Fruit fly (Drosophila melanogaster) whole organism, pupa: ENCODE data around the gene CG11360.

ENCODE experiments used
- CG10348 ChIP-seq: fragments of 200-800 bp; sonication (Bioruptor generic); IDR thresholded peaks from 2 replicates; pipeline ENCODE4 v1.3.6; 2022; ENCODE audit warnings: missing biosample characterization, missing genetic modification characterization
- CG12605 ChIP-seq: fragments of 200-800 bp; sonication (Bioruptor generic); IDR thresholded peaks from 2 replicates; pipeline ENCODE4 v1.3.6; 2022; ENCODE audit warnings: missing biosample characterization, missing genetic modification characterization
- CG13204 ChIP-seq: fragments of 200-800 bp; sonication (Bioruptor generic); optimal IDR thresholded peaks from 2 replicates; lab custom pipeline; 2018; ENCODE audit warnings: missing biosample characterization, mild to moderate bottlenecking, missing genetic modification characterization, moderate library complexity
- CG14655 ChIP-seq: fragments of 200-800 bp; sonication (Bioruptor generic); optimal IDR thresholded peaks from 3 replicates; lab custom pipeline; 2017; ENCODE audit warnings: mild to moderate bottlenecking, missing biosample characterization, missing genetic modification reagents, missing genetic modification characterization
- CG15710 ChIP-seq: fragments of 200-800 bp; sonication (Bioruptor generic); optimal IDR thresholded peaks from 2 replicates; lab custom pipeline; 2018; ENCODE audit warnings: missing biosample characterization, mild to moderate bottlenecking, missing genetic modification characterization, moderate library complexity
- CG17806 ChIP-seq: fragments of 200-800 bp; sonication (Bioruptor generic); optimal IDR thresholded peaks from 2 replicates; lab custom pipeline; 2018; ENCODE audit warnings: missing biosample characterization, mild to moderate bottlenecking, missing genetic modification characterization, moderate library complexity
- CG32121 ChIP-seq: fragments of 200-800 bp; sonication (Bioruptor generic); IDR thresholded peaks from 2 replicates; pipeline ENCODE4 v1.3.6; 2022; ENCODE audit warnings: missing biosample characterization, missing genetic modification characterization
- CG34367 ChIP-seq: fragments of 200-800 bp; sonication (Bioruptor generic); optimal IDR thresholded peaks from 2 replicates; lab custom pipeline; 2018; ENCODE audit warnings: missing biosample characterization, mild to moderate bottlenecking, missing genetic modification characterization
- CG4496 ChIP-seq: fragments of 200-800 bp; sonication (Bioruptor generic); IDR thresholded peaks from 3 replicates; pipeline ENCODE4 v1.3.6; 2022; ENCODE audit warnings: missing biosample characterization, missing genetic modification characterization
- CG8159 ChIP-seq: fragments of 200-800 bp; sonication (Bioruptor generic); optimal IDR thresholded peaks from 3 replicates; lab custom pipeline; 2018; ENCODE audit warnings: missing biosample characterization, mild to moderate bottlenecking, missing genetic modification characterization, moderate library complexity
- CG8301 ChIP-seq: fragments of 200-800 bp; sonication (Bioruptor generic); optimal IDR thresholded peaks from 2 replicates; lab custom pipeline; 2018; ENCODE audit warnings: missing biosample characterization, mild to moderate bottlenecking, missing genetic modification characterization
- CG9948 ChIP-seq: fragments of 200-800 bp; sonication (Bioruptor generic); optimal IDR thresholded peaks from 2 replicates; lab custom pipeline; 2018; ENCODE audit warnings: missing biosample characterization, mild to moderate bottlenecking, missing genetic modification characterization, moderate library complexity
- D1 ChIP-seq: fragments of 200-800 bp; sonication (Bioruptor generic); optimal IDR thresholded peaks from 2 replicates; lab custom pipeline; 2018; ENCODE audit warnings: missing biosample characterization, mild to moderate bottlenecking, missing genetic modification characterization, moderate library complexity
- EcR ChIP-seq: fragments of 200-800 bp; sonication (Bioruptor generic); optimal IDR thresholded peaks from 3 replicates; lab custom pipeline; 2019; ENCODE audit warnings: missing biosample characterization, missing genetic modification characterization, mild to moderate bottlenecking, moderate library complexity, missing genetic modification reagents
- Ets98B ChIP-seq: fragments of 200-800 bp; sonication (Bioruptor generic); IDR thresholded peaks from 2 replicates; pipeline ENCODE4 v1.3.6; 2022; ENCODE audit warnings: missing biosample characterization, missing genetic modification characterization
- Pif1A ChIP-seq: fragments of 200-800 bp; sonication (Bioruptor generic); optimal IDR thresholded peaks from 3 replicates; lab custom pipeline; 2016; ENCODE audit warnings: missing biosample characterization, missing genetic modification characterization
- Pif1B ChIP-seq: fragments of 200-800 bp; sonication (Bioruptor generic); optimal IDR thresholded peaks from 3 replicates; lab custom pipeline; 2016; ENCODE audit warnings: missing biosample characterization, missing genetic modification characterization
- Snoo ChIP-seq: fragments of 200-800 bp; sonication (Bioruptor generic); optimal IDR thresholded peaks from 3 replicates; lab custom pipeline; 2017; ENCODE audit warnings: missing biosample characterization, mild to moderate bottlenecking, missing genetic modification characterization, inconsistent platforms
- fd96Ca ChIP-seq: fragments of 200-800 bp; sonication (Bioruptor generic); IDR thresholded peaks from 3 replicates; pipeline ENCODE4 v1.3.6; 2022; ENCODE audit warnings: missing biosample characterization, missing genetic modification characterization
- gl ChIP-seq: fragments of 200-800 bp; sonication (Bioruptor generic); optimal IDR thresholded peaks from 2 replicates; lab custom pipeline; 2018; ENCODE audit warnings: missing biosample characterization, mild to moderate bottlenecking, missing genetic modification characterization
- rn ChIP-seq: fragments of 200-800 bp; sonication (Bioruptor generic); IDR thresholded peaks from 2 replicates; pipeline ENCODE4 v1.3.6; 2022; ENCODE audit warnings: missing biosample characterization, missing genetic modification characterization

Gene CG11360

dm6 chr4:709730-710129, 38.8 kb downstream of the CG11360 start:
- TF ChIP-seq EcR (GFP tag; lab: Kevin White, UChicago), result no peak
- TF ChIP-seq gl, result no peak
- no peak for TF ChIP-seq CG34367 (tag; lab: Kevin White, UChicago)
- TF ChIP-seq CG17806 (tag; lab: Kevin White, UChicago), result no peak
- TF ChIP-seq CG32121 (GFP tag; lab: Robert Waterston, UW), result no peak
- no peak for TF ChIP-seq CG9948
- TF ChIP-seq CG12605 (GFP tag; lab: Robert Waterston, UW), result no peak
- no peak for TF ChIP-seq CG8159 (tag; lab: Kevin White, UChicago)

- no peak for TF ChIP-seq CG13204 (GFP tag; lab: Kevin White, UChicago)
These were observed 42.0 kb downstream of the CG11360 start for dm6 chr4:712897-713296.

- TF ChIP-seq fd96Ca (no peak), CG8159 (tag; lab: Kevin White, UChicago) (no peak), CG4496 (GFP tag; lab: Robert Waterston, UW) (no peak), EcR (GFP tag; lab: Kevin White, UChicago) (no peak), CG9948 (no peak), CG8301 (no peak), CG14655 (GFP tag; lab: Kevin White, UChicago) (no peak), Snoo (no peak), rn (GFP tag; lab: Robert Waterston, UW) (no peak), CG10348 (no peak), CG17806 (tag; lab: Kevin White, UChicago) (no peak), Ets98B (GFP tag; lab: Robert Waterston, UW) (no peak), D1 (tag; lab: Kevin White, UChicago) (no peak), CG12605 (GFP tag; lab: Robert Waterston, UW) (no peak)
These were observed 47.7 kb downstream of the CG11360 start for dm6 chr4:718614-719013.

- TF ChIP-seq Ets98B (GFP tag; lab: Robert Waterston, UW) (no peak), CG32121 (GFP tag; lab: Robert Waterston, UW) (no peak), CG8159 (tag; lab: Kevin White, UChicago) (no peak), EcR (GFP tag; lab: Kevin White, UChicago) (no peak), CG15710 (tag; lab: Kevin White, UChicago) (no peak), gl (no peak), CG17806 (tag; lab: Kevin White, UChicago) (no peak), CG13204 (GFP tag; lab: Kevin White, UChicago) (no peak), CG4496 (GFP tag; lab: Robert Waterston, UW) (no peak), CG8301 (no peak)
These were observed 50.8 kb downstream of the CG11360 start for dm6 chr4:721774-722173.

dm6 chr4:722319-722718, 51.4 kb downstream of the CG11360 start:
- no peak for TF ChIP-seq CG14655 (GFP tag; lab: Kevin White, UChicago)
- TF ChIP-seq gl, result no peak
- no peak for TF ChIP-seq CG8159 (tag; lab: Kevin White, UChicago)
- TF ChIP-seq CG10348, result no peak
- no peak for TF ChIP-seq Pif1B (GFP tag; lab: Kevin White, UChicago)

- TF ChIP-seq CG12605 (GFP tag; lab: Robert Waterston, UW), result no peak
- no peak for TF ChIP-seq Pif1B (GFP tag; lab: Kevin White, UChicago)
- TF ChIP-seq D1 (tag; lab: Kevin White, UChicago), result no peak
- no peak for TF ChIP-seq CG15710 (tag; lab: Kevin White, UChicago)
- no peak for TF ChIP-seq CG32121 (GFP tag; lab: Robert Waterston, UW)
- TF ChIP-seq CG17806 (tag; lab: Kevin White, UChicago), result no peak
- no peak for TF ChIP-seq CG13204 (GFP tag; lab: Kevin White, UChicago)
- TF ChIP-seq CG10348, result no peak
- no peak for TF ChIP-seq gl
- no peak for TF ChIP-seq EcR (GFP tag; lab: Kevin White, UChicago)
- TF ChIP-seq CG9948, result no peak
- TF ChIP-seq CG34367 (tag; lab: Kevin White, UChicago), result no peak
- no peak for TF ChIP-seq rn (GFP tag; lab: Robert Waterston, UW)
- TF ChIP-seq fd96Ca, result no peak
- no peak for TF ChIP-seq Pif1A (GFP tag; lab: Kevin White, UChicago)
- no peak for TF ChIP-seq CG8159 (tag; lab: Kevin White, UChicago)
- TF ChIP-seq CG4496 (GFP tag; lab: Robert Waterston, UW), result no peak
- no peak for TF ChIP-seq CG8301
These were observed 52.0 kb downstream of the CG11360 start for dm6 chr4:722904-723303.

dm6 chr4:724140-724539, 53.2 kb downstream of the CG11360 start, which contains the start of gene bt:
Gene bt (plus strand): TSS chr4:724400.
- no peak for TF ChIP-seq CG4496 (GFP tag; lab: Robert Waterston, UW)
- no peak for TF ChIP-seq fd96Ca
- no peak for TF ChIP-seq CG34367 (tag; lab: Kevin White, UChicago)

dm6 chr4:725085-725484, 54.1 kb downstream of the CG11360 start:
- no peak for TF ChIP-seq fd96Ca
- TF ChIP-seq gl, result no peak
- TF ChIP-seq CG14655 (GFP tag; lab: Kevin White, UChicago), result no peak
- TF ChIP-seq Pif1B (GFP tag; lab: Kevin White, UChicago), result no peak
- TF ChIP-seq CG8159 (tag; lab: Kevin White, UChicago), result no peak
- no peak for TF ChIP-seq CG4496 (GFP tag; lab: Robert Waterston, UW)
- no peak for TF ChIP-seq CG10348
- no peak for TF ChIP-seq CG9948
